Fruit fly (Drosophila melanogaster) whole organism, embryonic: ENCODE data around the gene unc-119.

Experiments
- Atf3 ChIP-seq: fragments of 200-800 bp; sonication (Bioruptor generic); optimal IDR thresholded peaks from 3 replicates; lab custom pipeline; 2016; ENCODE audit warnings: missing biosample characterization, missing genetic modification characterization
- B-H1 ChIP-seq: fragments of 200-800 bp; sonication (Bioruptor generic); IDR thresholded peaks from 3 replicates; pipeline ENCODE4 v1.3.6; 2022; ENCODE audit warnings: missing biosample characterization, missing genetic modification characterization
- Bteb2 ChIP-seq: fragments of 200-800 bp; sonication (Bioruptor generic); optimal IDR thresholded peaks from 2 replicates; lab custom pipeline; 2016; ENCODE audit warnings: missing biosample characterization, missing genetic modification characterization
- CG10267 ChIP-seq: fragments of 200-800 bp; sonication (Bioruptor generic); optimal IDR thresholded peaks from 2 replicates; lab custom pipeline; 2018; ENCODE audit warnings: missing biosample characterization, mild to moderate bottlenecking, missing genetic modification characterization, moderate library complexity
- CG10321 ChIP-seq: fragments of 200-800 bp; sonication (Bioruptor generic); IDR thresholded peaks from 2 replicates; pipeline ENCODE4 v1.3.6; 2022; ENCODE audit warnings: missing biosample characterization, missing genetic modification characterization
- CG11504 ChIP-seq: fragments of 200-800 bp; sonication (Bioruptor generic); optimal IDR thresholded peaks from 3 replicates; lab custom pipeline; 2019; ENCODE audit warnings: missing biosample characterization, mild to moderate bottlenecking, missing genetic modification characterization, moderate library complexity
- CG11560 ChIP-seq: fragments of 200-800 bp; sonication (Bioruptor generic); IDR thresholded peaks from 3 replicates; pipeline ENCODE4 v1.3.6; 2022; ENCODE audit warnings: missing biosample characterization, missing genetic modification characterization
- CG11696 ChIP-seq: fragments of 200-800 bp; sonication (Bioruptor generic); IDR thresholded peaks from 2 replicates; pipeline ENCODE4 v1.3.6; 2022; ENCODE audit warnings: missing biosample characterization, missing genetic modification characterization
- CG12219 ChIP-seq: fragments of 200-800 bp; sonication (Bioruptor generic); optimal IDR thresholded peaks from 3 replicates; lab custom pipeline; 2018; ENCODE audit warnings: missing biosample characterization, mild to moderate bottlenecking, missing genetic modification characterization
- CG14710 ChIP-seq: fragments of 200-800 bp; sonication (Bioruptor generic); optimal IDR thresholded peaks from 3 replicates; lab custom pipeline; 2019; ENCODE audit warnings: missing biosample characterization, mild to moderate bottlenecking, missing genetic modification characterization, moderate library complexity
- CG15073 ChIP-seq: fragments of 200-800 bp; sonication (Bioruptor generic); optimal IDR thresholded peaks from 2 replicates; lab custom pipeline; 2016; ENCODE audit warnings: missing biosample characterization, missing genetic modification characterization
- CG15479 ChIP-seq: fragments of 200-800 bp; sonication (Bioruptor generic); optimal IDR thresholded peaks from 3 replicates; lab custom pipeline; 2019; ENCODE audit warnings: missing biosample characterization, mild to moderate bottlenecking, missing genetic modification characterization, moderate library complexity
- CG18599 ChIP-seq: fragments of 200-800 bp; sonication (Bioruptor generic); optimal IDR thresholded peaks from 3 replicates; lab custom pipeline; 2017; ENCODE audit warnings: missing biosample characterization, missing genetic modification characterization, mild to moderate bottlenecking, moderate library complexity, missing genetic modification reagents
- CG2129 ChIP-seq: fragments of 200-800 bp; sonication (Bioruptor generic); IDR thresholded peaks from 2 replicates; pipeline ENCODE4 v1.3.6; 2022; ENCODE audit warnings: missing biosample characterization, missing genetic modification characterization; ENCODE audit not compliant: partially characterized antibody
- CG2889 ChIP-seq: fragments of 200-800 bp; sonication (Bioruptor generic); IDR thresholded peaks from 3 replicates; pipeline ENCODE4 v1.3.6; 2022; ENCODE audit warnings: missing biosample characterization, missing genetic modification characterization
- CG30020 ChIP-seq: fragments of 200-800 bp; optimal IDR thresholded peaks from 2 replicates; lab custom pipeline; 2019; ENCODE audit warnings: missing biosample characterization, mild to moderate bottlenecking, missing genetic modification characterization, moderate library complexity
- CG34224 ChIP-seq: fragments of 200-800 bp; sonication (Bioruptor generic); IDR thresholded peaks from 3 replicates; pipeline ENCODE4 v1.3.6; 2022; ENCODE audit warnings: missing biosample characterization, missing genetic modification characterization; ENCODE audit not compliant: partially characterized antibody
- CG3726 ChIP-seq: fragments of 200-800 bp; sonication (Bioruptor generic); IDR thresholded peaks from 3 replicates; pipeline ENCODE4, ENCODE4 v1.3.6; 2022; ENCODE audit warnings: missing biosample characterization, missing genetic modification characterization
- CG3838 ChIP-seq: fragments of 200-800 bp; sonication (Bioruptor generic); optimal IDR thresholded peaks from 3 replicates; lab custom pipeline; 2016; ENCODE audit warnings: missing biosample characterization, missing genetic modification characterization
- CG4282 ChIP-seq: fragments of 200-800 bp; sonication (Bioruptor generic); optimal IDR thresholded peaks from 2 replicates; lab custom pipeline; 2016; ENCODE audit warnings: missing biosample characterization, missing genetic modification characterization
- CG4360 ChIP-seq: fragments of 200-800 bp; sonication (Bioruptor generic); IDR thresholded peaks from 2 replicates; pipeline ENCODE4 v1.3.6; 2022; ENCODE audit warnings: missing biosample characterization, missing genetic modification characterization
- CG5180 ChIP-seq: fragments of 200-800 bp; sonication (Bioruptor generic); optimal IDR thresholded peaks from 3 replicates; lab custom pipeline; 2017; ENCODE audit warnings: missing biosample characterization, missing genetic modification characterization, mild to moderate bottlenecking, moderate library complexity, missing genetic modification reagents
- CG6689 ChIP-seq: fragments of 200-800 bp; sonication (Bioruptor generic); IDR thresholded peaks from 2 replicates; pipeline ENCODE4 v1.3.6; 2022; ENCODE audit warnings: missing biosample characterization, missing genetic modification characterization
- CG7372 ChIP-seq: fragments of 200-800 bp; sonication (Bioruptor generic); IDR thresholded peaks from 2 replicates; pipeline ENCODE4 v1.3.6; 2022; ENCODE audit warnings: missing biosample characterization, missing genetic modification characterization
- CG8765 ChIP-seq: fragments of 200-800 bp; sonication (Bioruptor generic); IDR thresholded peaks from 2 replicates; pipeline ENCODE4 v1.3.6; 2022; ENCODE audit warnings: missing biosample characterization, missing genetic modification characterization
- CG9609 ChIP-seq: fragments of 200-800 bp; sonication (Bioruptor generic); optimal IDR thresholded peaks from 3 replicates; lab custom pipeline; 2016; ENCODE audit warnings: missing biosample characterization, missing genetic modification characterization
- D19A ChIP-seq: fragments of 200-800 bp; optimal IDR thresholded peaks from 3 replicates; lab custom pipeline; 2019; ENCODE audit warnings: missing biosample characterization, mild to moderate bottlenecking, missing genetic modification characterization, moderate library complexity
- Hand ChIP-seq: fragments of 200-800 bp; sonication (Bioruptor generic); optimal IDR thresholded peaks from 2 replicates; lab custom pipeline; 2017; ENCODE audit warnings: mild to moderate bottlenecking, missing biosample characterization, missing genetic modification reagents, missing genetic modification characterization
- NFAT ChIP-seq: fragments of 200-800 bp; sonication (Bioruptor generic); IDR thresholded peaks from 2 replicates; pipeline ENCODE4 v1.3.6; 2022; ENCODE audit warnings: missing biosample characterization, missing genetic modification characterization
- Nf-YA ChIP-seq: fragments of 200-800 bp; sonication (Bioruptor generic); IDR thresholded peaks from 2 replicates; pipeline ENCODE4 v1.3.6; 2022; ENCODE audit warnings: missing biosample characterization, missing genetic modification characterization
- Ssrp ChIP-seq: fragments of 200-800 bp; sonication (Bioruptor generic); optimal IDR thresholded peaks from 2 replicates; lab custom pipeline; 2018; ENCODE audit warnings: missing biosample characterization, mild to moderate bottlenecking, missing genetic modification characterization, moderate library complexity
- Xbp1 ChIP-seq: fragments of 200-800 bp; sonication (Bioruptor generic); optimal IDR thresholded peaks from 3 replicates; lab custom pipeline; 2016; ENCODE audit warnings: missing biosample characterization, mild to moderate bottlenecking, missing genetic modification characterization
- amos ChIP-seq: fragments of 200-800 bp; sonication (Bioruptor generic); IDR thresholded peaks from 2 replicates; pipeline ENCODE4 v1.3.6; 2022; ENCODE audit warnings: missing biosample characterization, missing genetic modification characterization; ENCODE audit not compliant: partially characterized antibody
- ap ChIP-seq: fragments of 200-800 bp; sonication (Bioruptor generic); IDR thresholded peaks from 2 replicates; pipeline ENCODE4 v1.3.6; 2022; ENCODE audit warnings: missing biosample characterization, missing genetic modification characterization
- ato ChIP-seq: fragments of 200-800 bp; sonication (Bioruptor generic); IDR thresholded peaks from 2 replicates; pipeline ENCODE4 v1.3.6; 2022; ENCODE audit warnings: missing biosample characterization, missing genetic modification characterization; ENCODE audit not compliant: partially characterized antibody
- crol ChIP-seq: fragments of 200-800 bp; sonication (Bioruptor generic); IDR thresholded peaks from 2 replicates; pipeline ENCODE4 v1.3.6; 2022; ENCODE audit warnings: missing biosample characterization, missing genetic modification characterization
- disco-r ChIP-seq: fragments of 200-800 bp; sonication (Bioruptor generic); optimal IDR thresholded peaks from 2 replicates; lab custom pipeline; 2016; ENCODE audit warnings: missing biosample characterization, missing genetic modification characterization
- dm ChIP-seq: fragments of 200-800 bp; sonication (Bioruptor generic); optimal IDR thresholded peaks from 3 replicates; lab custom pipeline; 2016; ENCODE audit warnings: missing biosample characterization, missing genetic modification characterization
- fd64A ChIP-seq: fragments of 200-800 bp; sonication (Bioruptor generic); optimal IDR thresholded peaks from 3 replicates; lab custom pipeline; 2018; ENCODE audit warnings: missing biosample characterization, mild to moderate bottlenecking, missing genetic modification characterization
- ftz-f1 ChIP-seq: fragments of 200-800 bp; sonication (Bioruptor generic); optimal IDR thresholded peaks from 2 replicates; lab custom pipeline; 2016; ENCODE audit warnings: missing biosample characterization, missing genetic modification characterization
- mld ChIP-seq: fragments of 200-800 bp; sonication (Bioruptor generic); IDR thresholded peaks from 3 replicates; pipeline ENCODE4 v1.3.6; 2022; ENCODE audit warnings: missing biosample characterization, missing genetic modification characterization; ENCODE audit not compliant: partially characterized antibody
- nmo ChIP-seq: fragments of 200-800 bp; sonication (Bioruptor generic); optimal IDR thresholded peaks from 2 replicates; lab custom pipeline; 2018; ENCODE audit warnings: missing biosample characterization, mild to moderate bottlenecking, missing genetic modification characterization, moderate library complexity
- oc ChIP-seq: fragments of 200-800 bp; sonication (Bioruptor generic); optimal IDR thresholded peaks from 2 replicates; lab custom pipeline; 2018; ENCODE audit warnings: missing biosample characterization, mild to moderate bottlenecking, missing genetic modification characterization, moderate library complexity
- odd ChIP-seq: fragments of 200-800 bp; sonication (Bioruptor generic); optimal IDR thresholded peaks from 2 replicates; lab custom pipeline; 2017; ENCODE audit warnings: missing biosample characterization, mild to moderate bottlenecking, missing genetic modification characterization
- org-1 ChIP-seq: fragments of 200-800 bp; sonication (Bioruptor generic); optimal IDR thresholded peaks from 2 replicates; lab custom pipeline; 2017; ENCODE audit warnings: missing biosample characterization, missing genetic modification characterization
- pros ChIP-seq: fragments of 200-800 bp; sonication (Bioruptor generic); optimal IDR thresholded peaks from 3 replicates; lab custom pipeline; 2019; ENCODE audit warnings: missing biosample characterization, mild to moderate bottlenecking, missing genetic modification characterization, moderate library complexity
- scrt ChIP-seq: fragments of 200-800 bp; sonication (Bioruptor generic); optimal IDR thresholded peaks from 2 replicates; lab custom pipeline; 2018; ENCODE audit warnings: missing biosample characterization, mild to moderate bottlenecking, missing genetic modification characterization, moderate library complexity
- sna ChIP-seq: fragments of 200-800 bp; sonication (Bioruptor generic); IDR thresholded peaks from 2 replicates; pipeline ENCODE4 v1.3.6; 2022; ENCODE audit warnings: missing biosample characterization, missing genetic modification characterization; ENCODE audit not compliant: partially characterized antibody
- sqz ChIP-seq: fragments of 200-800 bp; sonication (Bioruptor generic); optimal IDR thresholded peaks from 3 replicates; lab custom pipeline; 2018; ENCODE audit warnings: missing biosample characterization, mild to moderate bottlenecking, missing genetic modification characterization

The unc-119 gene

dm6 chrX:7293874-7294559, 2.9 kb upstream of the unc-119 start (continued):
- no peak for TF ChIP-seq ftz-f1
- peak; percentile 33 for TF ChIP-seq Bteb2
- TF ChIP-seq CG3838: peak; percentile 45
- TF ChIP-seq scrt (GFP tag; lab: Kevin White, UChicago): peak; percentile 82
- TF ChIP-seq CG15479 (GFP tag; lab: Kevin White, UChicago): peak; percentile 76
- peak; percentile 89 for TF ChIP-seq crol (GFP tag; lab: Robert Waterston, UW)
- no peak for TF ChIP-seq Atf3
- TF ChIP-seq ap (GFP tag; lab: Robert Waterston, UW): peak; percentile 84
- TF ChIP-seq odd: peak; percentile 89
- TF ChIP-seq ato (GFP tag; lab: Robert Waterston, UW): no peak
- peak; percentile 79 for TF ChIP-seq fd64A (GFP tag; lab: Kevin White, UChicago)
- no peak for TF ChIP-seq CG4282 (GFP tag; lab: Kevin White, UChicago)
- peak; percentile 88 for TF ChIP-seq CG12219
- TF ChIP-seq sqz: peak; percentile 93
- TF ChIP-seq mld: no peak
- peak; percentile 92 for TF ChIP-seq CG10267 (tag; lab: Kevin White, UChicago)
- TF ChIP-seq sna (GFP tag; lab: Robert Waterston, UW): no peak
- TF ChIP-seq org-1 (GFP tag; lab: Kevin White, UChicago): peak; percentile 84
- no peak for TF ChIP-seq CG2129
- peak; percentile 91 for TF ChIP-seq oc (tag; lab: Kevin White, UChicago)
- TF ChIP-seq Nf-YA: peak; percentile 81
- TF ChIP-seq CG5180 (GFP tag; lab: Kevin White, UChicago): peak; percentile 87
- TF ChIP-seq NFAT (GFP tag; lab: Robert Waterston, UW): no peak
- no peak for TF ChIP-seq dm (GFP tag; lab: Kevin White, UChicago)
- peak; percentile 98 for TF ChIP-seq nmo (GFP tag; lab: Kevin White, UChicago)
- TF ChIP-seq CG15073 (GFP tag; lab: Kevin White, UChicago): peak; percentile 58
- TF ChIP-seq CG7372 (GFP tag; lab: Robert Waterston, UW): peak; percentile 67; the same call in 1 of the 2 replicates
- TF ChIP-seq CG4360 (GFP tag; lab: Robert Waterston, UW): no peak
- TF ChIP-seq CG11696: peak; percentile 96
- peak; percentile 91 for TF ChIP-seq pros (GFP tag; lab: Kevin White, UChicago)
- TF ChIP-seq CG18599 (GFP tag; lab: Kevin White, UChicago): peak; percentile 90
- TF ChIP-seq CG9609 (GFP tag; lab: Kevin White, UChicago): no peak
- TF ChIP-seq D19A (tag; lab: Kevin White, UChicago): peak; percentile 95
- TF ChIP-seq CG34224: no peak
- TF ChIP-seq Ssrp (tag; lab: Kevin White, UChicago): peak; percentile 94
- TF ChIP-seq Xbp1 (GFP tag; lab: Kevin White, UChicago): peak; percentile 84
- peak; percentile 63 for TF ChIP-seq Hand
- peak; percentile 74 for TF ChIP-seq CG30020 (tag; lab: Kevin White, UChicago)
- TF ChIP-seq CG10321 (GFP tag; lab: Robert Waterston, UW): peak; percentile 19; the same call in 1 of the 2 replicates
- TF ChIP-seq CG6689: peak; percentile 87
- no peak for TF ChIP-seq amos (GFP tag; lab: Robert Waterston, UW)
- no peak for TF ChIP-seq disco-r (GFP tag; lab: Kevin White, UChicago)
- peak; percentile 95 for TF ChIP-seq CG14710
- peak; percentile 56; the same call in 1 of the 3 replicates for TF ChIP-seq CG3726 (GFP tag; lab: Robert Waterston, UW)
- no peak; the same call in 1 of the 2 replicates for TF ChIP-seq CG8765
- TF ChIP-seq B-H1 (GFP tag; lab: Robert Waterston, UW): peak; percentile 68
- TF ChIP-seq CG11504: peak; percentile 93
- TF ChIP-seq CG11560: 0 out of 3 replicates have a peak, but pooled peaks have one; percentile 46
- TF ChIP-seq CG2889 (GFP tag; lab: Robert Waterston, UW): peak; percentile 54; the same call in 1 of the 3 replicates
